Worm (Caenorhabditis elegans) whole organism, young adult: Measurements from ENCODE around the gene sek-5.

Source experiments
- C17E4.6 ChIP-seq: fragments of 200-800 bp; sonication (Bioruptor generic); IDR thresholded peaks from 2 replicates; pipeline ENCODE4 v1.3.6; 2022; ENCODE audit warnings: missing genetic modification reagents, missing genetic modification characterization, missing compliant biosample characterization
- D2030.7 ChIP-seq: fragments of 200-800 bp; sonication (Bioruptor generic); IDR thresholded peaks from 2 replicates; pipeline ENCODE4 v1.3.6; 2022; ENCODE audit warnings: missing genetic modification reagents, missing genetic modification characterization, missing compliant biosample characterization
- F10E7.11 ChIP-seq: sonication (generic microtip); optimal IDR thresholded peaks from 2 replicates; lab custom pipeline; 2017; ENCODE audit warnings: mild to moderate bottlenecking, missing genetic modification characterization, moderate library complexity, missing compliant biosample characterization
- F23B12.7 ChIP-seq: sonication (generic microtip); optimal IDR thresholded peaks from 2 replicates; lab custom pipeline; 2017; ENCODE audit warnings: missing genetic modification characterization, mild to moderate bottlenecking, missing compliant biosample characterization, antibody characterized with exemption, moderate library complexity; ENCODE audit not compliant: insufficient read depth
- F37B4.10 ChIP-seq: fragments of 200-800 bp; sonication (Bioruptor generic); IDR thresholded peaks from 2 replicates; pipeline ENCODE4 v1.3.6; 2022; ENCODE audit warnings: missing genetic modification characterization, missing compliant biosample characterization
- F49E8.2 ChIP-seq: sonication (generic microtip); optimal IDR thresholded peaks from 3 replicates; lab custom pipeline; 2017; ENCODE audit warnings: missing genetic modification characterization, mild to moderate bottlenecking, missing compliant biosample characterization, antibody characterized with exemption, moderate library complexity; ENCODE audit not compliant: insufficient read depth
- F52B5.7 ChIP-seq: sonication (generic microtip); optimal IDR thresholded peaks from 2 replicates; lab custom pipeline; 2016; ENCODE audit warnings: mild to moderate bottlenecking, missing genetic modification characterization, missing compliant biosample characterization
- F57C9.4 ChIP-seq: sonication (generic microtip); optimal IDR thresholded peaks from 2 replicates; lab custom pipeline; 2017; ENCODE audit warnings: mild to moderate bottlenecking, missing genetic modification characterization, missing compliant biosample characterization
- akir-1 ChIP-seq: fragments of 200-800 bp; sonication (Bioruptor generic); optimal IDR thresholded peaks from 2 replicates; lab custom pipeline; 2018; ENCODE audit warnings: mild to moderate bottlenecking, missing genetic modification characterization, moderate library complexity, missing compliant biosample characterization
- ama-1 ChIP-seq, 3 experiments: fragments of 150-350 bp in 1 of 3; sonication (generic microtip) in 2 of 3; optimal IDR thresholded peaks; 2 replicates each; lab custom pipeline; 2014 to 2018; ENCODE audit warnings: missing biosample characterization in 2 of 3, missing genetic modification characterization in 2 of 3, missing genetic modification reagents in 2 of 3
- atf-7 ChIP-seq: sonication (generic microtip); optimal IDR thresholded peaks from 2 replicates; lab custom pipeline; 2017; ENCODE audit warnings: mild to moderate bottlenecking, missing genetic modification characterization, missing compliant biosample characterization
- attf-6 ChIP-seq: fragments of 200-800 bp; sonication (Bioruptor generic); IDR thresholded peaks from 2 replicates; pipeline ENCODE4 v1.3.6; 2022; ENCODE audit warnings: missing genetic modification reagents, missing genetic modification characterization, missing compliant biosample characterization
- bed-2 ChIP-seq: fragments of 200-800 bp; sonication (Bioruptor generic); IDR thresholded peaks from 2 replicates; pipeline ENCODE4 v1.3.6; 2022; ENCODE audit warnings: missing genetic modification reagents, missing genetic modification characterization, missing compliant biosample characterization
- ceh-79 ChIP-seq: sonication (generic microtip); optimal IDR thresholded peaks from 2 replicates; lab custom pipeline; 2017; ENCODE audit warnings: mild to moderate bottlenecking, missing genetic modification characterization, missing compliant biosample characterization
- die-1 ChIP-seq: sonication (generic microtip); optimal IDR thresholded peaks from 2 replicates; lab custom pipeline; 2016; ENCODE audit warnings: missing genotype, mild to moderate bottlenecking, missing genetic modification characterization, missing compliant biosample characterization
- dox-1 ChIP-seq: fragments of 200-800 bp; sonication (Bioruptor generic); IDR thresholded peaks from 2 replicates; pipeline ENCODE4 v1.3.6; 2022; ENCODE audit warnings: missing genetic modification reagents, missing genetic modification characterization, missing compliant biosample characterization
- dpl-1 ChIP-seq: fragments of 150-350 bp; optimal IDR thresholded peaks from 2 replicates; lab custom pipeline; 2014; ENCODE audit warnings: missing biosample characterization, missing genetic modification reagents, missing genetic modification characterization
- efl-1 ChIP-seq: fragments of 150-350 bp; optimal IDR thresholded peaks from 2 replicates; lab custom pipeline; 2014; ENCODE audit warnings: missing biosample characterization, missing genetic modification reagents, missing genetic modification characterization
- egl-44 ChIP-seq: fragments of 200-800 bp; sonication (Bioruptor generic); IDR thresholded peaks from 2 replicates; pipeline ENCODE4 v1.3.6; 2022; ENCODE audit warnings: missing genetic modification reagents, missing genetic modification characterization, missing compliant biosample characterization
- ekl-4 ChIP-seq: fragments of 200-800 bp; sonication (Bioruptor generic); IDR thresholded peaks from 2 replicates; pipeline ENCODE4 v1.3.6; 2022; ENCODE audit warnings: missing genetic modification reagents, missing genetic modification characterization, missing compliant biosample characterization
- gei-17 ChIP-seq: fragments of 200-800 bp; sonication (Bioruptor generic); optimal IDR thresholded peaks from 2 replicates; lab custom pipeline; 2018; ENCODE audit warnings: mild to moderate bottlenecking, missing genetic modification characterization, missing compliant biosample characterization
- hlh-12 ChIP-seq: sonication (generic microtip); optimal IDR thresholded peaks from 2 replicates; lab custom pipeline; 2016; ENCODE audit warnings: missing genetic modification characterization, missing compliant biosample characterization
- hrde-1 ChIP-seq: sonication (generic microtip); optimal IDR thresholded peaks from 2 replicates; lab custom pipeline; 2016; ENCODE audit warnings: missing genetic modification characterization, mild to moderate bottlenecking, missing compliant biosample characterization, moderate library complexity, missing genotype, missing genetic modification reagents, borderline replicate concordance
- lag-1 ChIP-seq: fragments of 200-800 bp; sonication (Bioruptor generic); IDR thresholded peaks from 2 replicates; pipeline ENCODE4 v1.3.6; 2022; ENCODE audit warnings: missing genetic modification reagents, missing genetic modification characterization, missing compliant biosample characterization
- let-526 ChIP-seq: fragments of 200-800 bp; sonication (Bioruptor generic); IDR thresholded peaks from 2 replicates; pipeline ENCODE4 v1.3.6; 2022; ENCODE audit warnings: missing genetic modification reagents, missing genetic modification characterization, missing compliant biosample characterization
- let-607 ChIP-seq, 2 experiments: fragments of 200-800 bp in 1 of 2; sonication (Bioruptor generic) in 1 of 2; sonication (generic microtip) in 1 of 2; optimal IDR thresholded peaks; 2 replicates each; lab custom pipeline; 2016 to 2018; ENCODE audit warnings: mild to moderate bottlenecking in 2 of 2, missing compliant biosample characterization in 2 of 2, missing genetic modification characterization in 2 of 2, moderate library complexity in 2 of 2, missing genotype in 1 of 2
- madf-3 ChIP-seq: fragments of 200-800 bp; sonication (Bioruptor generic); IDR thresholded peaks from 2 replicates; pipeline ENCODE4 v1.3.6; 2022; ENCODE audit warnings: missing genetic modification reagents, missing genetic modification characterization, missing compliant biosample characterization
- madf-8 ChIP-seq: fragments of 200-800 bp; sonication (Bioruptor generic); conservative IDR thresholded peaks from 2 replicates; pipeline ENCODE4 v1.3.6; 2022; ENCODE audit warnings: missing genetic modification reagents, missing genetic modification characterization, missing compliant biosample characterization
- mcd-1 ChIP-seq: fragments of 200-800 bp; sonication (Bioruptor generic); IDR thresholded peaks from 2 replicates; pipeline ENCODE4 v1.3.6; 2022; ENCODE audit warnings: missing genetic modification reagents, missing genetic modification characterization, missing compliant biosample characterization
- mel-28 ChIP-seq: sonication (generic microtip); optimal IDR thresholded peaks from 2 replicates; lab custom pipeline; 2016; ENCODE audit warnings: borderline replicate concordance, mild to moderate bottlenecking, missing genetic modification characterization, missing compliant biosample characterization
- mxl-1 ChIP-seq: sonication (generic microtip); optimal IDR thresholded peaks from 2 replicates; lab custom pipeline; 2016; ENCODE audit warnings: missing genetic modification characterization, missing compliant biosample characterization
- nhr-80 ChIP-seq: sonication (generic microtip); optimal IDR thresholded peaks from 2 replicates; lab custom pipeline; 2016; ENCODE audit warnings: missing genetic modification characterization, missing compliant biosample characterization
- pbrm-1 ChIP-seq: fragments of 200-800 bp; sonication (Bioruptor generic); IDR thresholded peaks from 2 replicates; pipeline ENCODE4 v1.3.6; 2022; ENCODE audit warnings: missing genetic modification reagents, missing genetic modification characterization, missing compliant biosample characterization
- rec-8 ChIP-seq, 2 experiments: sonication (generic microtip); optimal IDR thresholded peaks; 2 replicates each; lab custom pipeline; 2016; ENCODE audit warnings: mild to moderate bottlenecking in 2 of 2, missing genetic modification characterization in 2 of 2, missing genetic modification reagents in 2 of 2, missing genotype in 2 of 2, missing biosample characterization in 1 of 2, missing compliant biosample characterization in 1 of 2, moderate library complexity in 1 of 2
- rpc-1 ChIP-seq, 2 experiments: fragments of 150-350 bp in 1 of 2; sonication (generic microtip) in 1 of 2; optimal IDR thresholded peaks; 2 replicates each; lab custom pipeline; 2014 to 2018; ENCODE audit warnings: missing biosample characterization in 1 of 2, missing genetic modification characterization in 1 of 2, missing genetic modification reagents in 1 of 2, missing genotype in 1 of 2
- sea-2 ChIP-seq: fragments of 200-800 bp; sonication (Bioruptor generic); IDR thresholded peaks from 2 replicates; pipeline ENCODE4 v1.3.6; 2022; ENCODE audit warnings: missing genetic modification characterization, missing compliant biosample characterization
- snpc-1.1 ChIP-seq: sonication (generic microtip); optimal IDR thresholded peaks from 2 replicates; lab custom pipeline; 2017; ENCODE audit warnings: missing genetic modification characterization, mild to moderate bottlenecking, missing compliant biosample characterization, antibody characterized with exemption, moderate library complexity, missing genotype, missing genetic modification reagents; ENCODE audit not compliant: insufficient read depth
- unc-62 ChIP-seq: fragments of 150-350 bp; optimal IDR thresholded peaks from 2 replicates; lab custom pipeline; 2014; ENCODE audit warnings: missing biosample characterization, missing genetic modification reagents, missing genetic modification characterization
- ztf-26 ChIP-seq: sonication (generic microtip); optimal IDR thresholded peaks from 2 replicates; lab custom pipeline; 2017; ENCODE audit warnings: missing genetic modification characterization, missing compliant biosample characterization
- ztf-28 ChIP-seq: fragments of 200-800 bp; sonication (Bioruptor generic); IDR thresholded peaks from 2 replicates; pipeline ENCODE4 v1.3.6; 2022; ENCODE audit warnings: missing genetic modification reagents, missing genetic modification characterization, missing compliant biosample characterization

Gene sek-5

ce11 chrX:5360682-5361081 lies 16.7 kb upstream of the sek-5 start (continued):
- no peak for TF ChIP-seq F10E7.11
- TF ChIP-seq mel-28 (tag; lab: Kevin White, UChicago), result no peak
- no peak for TF ChIP-seq D2030.7 (GFP tag; lab: Robert Waterston, UW)
- TF ChIP-seq F23B12.7, result no peak
- no peak for TF ChIP-seq egl-44 (GFP tag; lab: Robert Waterston, UW)
- no peak for TF ChIP-seq C17E4.6 (GFP tag; lab: Robert Waterston, UW)
- TF ChIP-seq bed-2 (GFP tag; lab: Robert Waterston, UW), result no peak
- TF ChIP-seq atf-7, result no peak
- no peak for TF ChIP-seq die-1
- TF ChIP-seq attf-6 (GFP tag; lab: Robert Waterston, UW), result no peak
- TF ChIP-seq F37B4.10 (GFP tag; lab: Robert Waterston, UW), result no peak
- no peak for TF ChIP-seq mcd-1 (GFP tag; lab: Robert Waterston, UW)
- no peak for TF ChIP-seq rpc-1 (optimal IDR thresholded peaks at IDR 0.05; lab: Kevin White, UChicago)
- TF ChIP-seq rpc-1 (tag; optimal IDR thresholded peaks at IDR 0.05; lab: Kevin White, UChicago), result no peak
- 0 out of 2 replicates have a peak, but pooled peaks have one; percentile 27 for TF ChIP-seq dox-1 (GFP tag; lab: Robert Waterston, UW)
- no peak for TF ChIP-seq unc-62 (GFP tag; lab: Kevin White, UChicago)
- peak; percentile 15; the same call in 1 of the 2 replicates for TF ChIP-seq madf-8 (GFP tag; lab: Robert Waterston, UW)
- no peak for TF ChIP-seq hrde-1
- TF ChIP-seq rec-8 (tag; optimal IDR thresholded peaks at IDR 0.05; lab: Kevin White, UChicago), result no peak
- TF ChIP-seq hlh-12 (tag; lab: Kevin White, UChicago), result no peak
- no peak for TF ChIP-seq madf-3 (GFP tag; lab: Robert Waterston, UW)
- TF ChIP-seq ceh-79 (tag; lab: Kevin White, UChicago), result no peak
- no peak for TF ChIP-seq akir-1 (GFP tag; lab: Kevin White, UChicago)

- TF ChIP-seq lag-1 (GFP tag; lab: Robert Waterston, UW), result no peak
- TF ChIP-seq gei-17, result no peak
- no peak for TF ChIP-seq let-607 (tag; optimal IDR thresholded peaks at IDR 0.05; lab: Kevin White, UChicago)
- TF ChIP-seq ekl-4, result no peak
- TF ChIP-seq rec-8 (tag; optimal IDR thresholded peaks at IDR 0.05; lab: Kevin White, UChicago), result no peak
- TF ChIP-seq ztf-28, result no peak
- TF ChIP-seq, all 124 proteins: peak for 0
Observed at ce11 chrX:5364222-5364621, 13.2 kb upstream of the sek-5 start, which contains the start of gene chtl-1. Gene chtl-1, minus strand, starts transcription at chrX:5364322.

DNA sequence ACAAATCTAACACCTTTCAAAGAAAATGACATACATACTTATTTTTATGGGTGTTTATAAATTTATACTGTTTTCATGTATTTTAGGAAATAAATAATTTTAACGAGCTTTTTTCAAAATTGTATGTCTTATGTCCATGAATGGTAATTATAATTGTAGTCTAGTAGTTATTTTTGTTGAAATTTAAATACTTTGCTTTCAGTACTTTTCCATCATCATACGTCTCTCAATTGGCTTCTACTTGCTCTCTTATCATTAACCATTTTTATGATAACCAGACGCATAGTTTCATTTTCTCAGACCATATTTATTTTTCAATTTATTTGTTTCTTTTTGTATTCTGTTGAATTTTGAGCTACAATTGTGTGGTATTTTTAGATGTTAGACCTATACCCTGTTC lies 12.0 kb upstream of the sek-5 start, which contains the start of gene F35C8.5:
TSS of gene F35C8.5 (plus strand) at position 377 of the 400 bp plus-strand sequence.
- TF ChIP-seq egl-44 (GFP tag; lab: Robert Waterston, UW) (no peak), nhr-80 (tag; lab: Kevin White, UChicago) (peak; percentile 58)

ce11 chrX:5366613-5367012 lies 10.8 kb upstream of the sek-5 start:
- TF ChIP-seq mxl-1 (tag; lab: Kevin White, UChicago) (no peak), dpl-1 (GFP tag; lab: Kevin White, UChicago) (no peak), ama-1 (optimal IDR thresholded peaks at IDR 0.05; lab: Kevin White, UChicago) (no peak), ama-1 (GFP tag; optimal IDR thresholded peaks at IDR 0.05; lab: Kevin White, UChicago) (no peak), F57C9.4 (tag; lab: Kevin White, UChicago) (no peak), F52B5.7 (tag; lab: Kevin White, UChicago) (no peak), pbrm-1 (GFP tag; lab: Robert Waterston, UW) (no peak), madf-8 (GFP tag; lab: Robert Waterston, UW) (no peak), snpc-1.1 (tag; lab: Kevin White, UChicago) (no peak), let-526 (GFP tag; lab: Robert Waterston, UW) (no peak), efl-1 (no peak), dox-1 (GFP tag; lab: Robert Waterston, UW) (no peak), F37B4.10 (GFP tag; lab: Robert Waterston, UW) (no peak), ztf-26 (tag; lab: Kevin White, UChicago) (no peak), C17E4.6 (GFP tag; lab: Robert Waterston, UW) (no peak), sea-2 (GFP tag; lab: Robert Waterston, UW) (no peak), F49E8.2 (tag; lab: Kevin White, UChicago) (no peak)
